Worm (Caenorhabditis elegans): Measurements from ENCODE around the gene lsm-3.

- TF ChIP-seq pes-1 (GFP tag; IDR thresholded peaks at IDR 0.05) = no peak
- no peak for TF ChIP-seq hmg-4 (GFP tag; optimal IDR thresholded peaks at IDR 0.05)
- no peak for TF ChIP-seq scrt-1 (GFP tag; IDR thresholded peaks at IDR 0.05)
- TF ChIP-seq ama-1 (optimal IDR thresholded peaks at IDR 0.05) = no peak
- no peak for TF ChIP-seq tra-4 (tag; optimal IDR thresholded peaks at IDR 0.05)
- no peak for TF ChIP-seq flt-1 (GFP tag; IDR thresholded peaks at IDR 0.05)
Measured at ce11 chrIV:13377716-13378115, 9.3 kb upstream of the lsm-3 start, which contains the start of gene mau-8.

All from whole organism, early embryonic.